Worm (Caenorhabditis elegans): ENCODE data around the gene C04E7.3.
"Not testable (repeated sequence)": the region's sequence is repeated elsewhere in the genome, so short reads cannot be mapped to it uniquely, and the experiment has no call there.

Gene C04E7.3

ce11 chrX:347117-347516 is at the start of gene C04E7.3:
C04E7.3 (minus strand) TSS chrX:347217.
- not testable (repeated sequence) for TF ChIP-seq flt-1 (GFP tag; IDR thresholded peaks at IDR 0.05); hmg-4 (GFP tag; optimal IDR thresholded peaks at IDR 0.05); ets-7 (tag; optimal IDR thresholded peaks at IDR 0.05)

ce11 chrX:394709-395108 is 47.7 kb upstream of the C04E7.3 start, which contains the start of gene R04A9.7:
R04A9.7 (minus strand) TSS chrX:394892.
- TF ChIP-seq F13C5.2 (tag; optimal IDR thresholded peaks at IDR 0.05) = no peak
- no peak for TF ChIP-seq ama-1 (optimal IDR thresholded peaks at IDR 0.05)
- no peak for TF ChIP-seq pes-1 (GFP tag; IDR thresholded peaks at IDR 0.05)
- no peak for TF ChIP-seq ceh-13 (GFP tag; optimal IDR thresholded peaks at IDR 0.05)
- TF ChIP-seq ets-7 (tag; optimal IDR thresholded peaks at IDR 0.05) = no peak
- no peak for TF ChIP-seq scrt-1 (GFP tag; IDR thresholded peaks at IDR 0.05)
- TF ChIP-seq ceh-36 (tag; optimal IDR thresholded peaks at IDR 0.05) = no peak
- no peak for TF ChIP-seq tbx-37 (GFP tag; conservative IDR thresholded peaks at IDR 0.05)
- no peak for TF ChIP-seq flt-1 (GFP tag; IDR thresholded peaks at IDR 0.05)
- no peak for TF ChIP-seq hmg-4 (GFP tag; optimal IDR thresholded peaks at IDR 0.05)
- no peak for TF ChIP-seq tbx-11 (GFP tag; IDR thresholded peaks at IDR 0.05)
- TF ChIP-seq B0310.2 (tag; optimal IDR thresholded peaks at IDR 0.05) = no peak
- TF ChIP-seq hnd-1 (tag; optimal IDR thresholded peaks at IDR 0.05) = no peak
- no peak for TF ChIP-seq sea-1 (GFP tag; conservative IDR thresholded peaks at IDR 0.05)
- TF ChIP-seq hmbx-1 (tag; optimal IDR thresholded peaks at IDR 0.05) = no peak
- no peak for TF ChIP-seq aly-1 (tag; optimal IDR thresholded peaks at IDR 0.05)
- TF ChIP-seq tra-4 (tag; optimal IDR thresholded peaks at IDR 0.05) = no peak

- TF ChIP-seq ama-1 (optimal IDR thresholded peaks at IDR 0.05) (no peak), hnd-1 (tag; optimal IDR thresholded peaks at IDR 0.05) (no peak), pes-1 (GFP tag; IDR thresholded peaks at IDR 0.05) (no peak), ets-7 (tag; optimal IDR thresholded peaks at IDR 0.05) (no peak), aly-1 (tag; optimal IDR thresholded peaks at IDR 0.05) (no peak), ceh-36 (tag; optimal IDR thresholded peaks at IDR 0.05) (no peak), tra-4 (tag; optimal IDR thresholded peaks at IDR 0.05) (no peak), B0310.2 (tag; optimal IDR thresholded peaks at IDR 0.05) (no peak), hmbx-1 (tag; optimal IDR thresholded peaks at IDR 0.05) (no peak), scrt-1 (GFP tag; IDR thresholded peaks at IDR 0.05) (no peak), ceh-13 (GFP tag; optimal IDR thresholded peaks at IDR 0.05) (no peak), tbx-11 (GFP tag; IDR thresholded peaks at IDR 0.05) (no peak), sea-1 (GFP tag; conservative IDR thresholded peaks at IDR 0.05) (no peak), tbx-37 (GFP tag; conservative IDR thresholded peaks at IDR 0.05) (no peak), hmg-4 (GFP tag; optimal IDR thresholded peaks at IDR 0.05) (no peak), flt-1 (GFP tag; IDR thresholded peaks at IDR 0.05) (no peak), F13C5.2 (tag; optimal IDR thresholded peaks at IDR 0.05) (no peak)
Observed at ce11 chrX:390469-390868, 43.5 kb upstream of the C04E7.3 start, which contains the start of gene R04A9.9. R04A9.9 (minus strand) TSS chrX:390569.

ce11 chrX:389566-389965 is 42.5 kb upstream of the C04E7.3 start:
- no peak for TF ChIP-seq F13C5.2 (tag; optimal IDR thresholded peaks at IDR 0.05)
- TF ChIP-seq ama-1 (optimal IDR thresholded peaks at IDR 0.05) = no peak
- TF ChIP-seq ceh-36 (tag; optimal IDR thresholded peaks at IDR 0.05) = no peak
- TF ChIP-seq ets-7 (tag; optimal IDR thresholded peaks at IDR 0.05) = no peak
- no peak for TF ChIP-seq tbx-11 (GFP tag; IDR thresholded peaks at IDR 0.05)
- no peak for TF ChIP-seq ceh-13 (GFP tag; optimal IDR thresholded peaks at IDR 0.05)
- no peak for TF ChIP-seq B0310.2 (tag; optimal IDR thresholded peaks at IDR 0.05)
- TF ChIP-seq tbx-37 (GFP tag; conservative IDR thresholded peaks at IDR 0.05) = no peak
- no peak for TF ChIP-seq aly-1 (tag; optimal IDR thresholded peaks at IDR 0.05)

ce11 chrX:388728-389127 is 41.7 kb upstream of the C04E7.3 start, which contains the start of gene ceh-93:
ceh-93 (minus strand) TSS chrX:388797.
- no peak for TF ChIP-seq ets-7 (tag; optimal IDR thresholded peaks at IDR 0.05)
- no peak for TF ChIP-seq hnd-1 (tag; optimal IDR thresholded peaks at IDR 0.05)
- TF ChIP-seq tbx-11 (GFP tag; IDR thresholded peaks at IDR 0.05) = no peak

ce11 chrX:382692-383091 is 35.7 kb upstream of the C04E7.3 start, which contains the start of gene ife-2:
ife-2 (minus strand) TSS chrX:382709.
- TF ChIP-seq hmg-4 (GFP tag; optimal IDR thresholded peaks at IDR 0.05) (peak; percentile 57), F13C5.2 (tag; optimal IDR thresholded peaks at IDR 0.05) (peak; percentile 50), ama-1 (optimal IDR thresholded peaks at IDR 0.05) (no peak), tbx-11 (GFP tag; IDR thresholded peaks at IDR 0.05) (no peak)

ce11 chrX:381029-381428 is 34.0 kb upstream of the C04E7.3 start:
- no peak for TF ChIP-seq ceh-13 (GFP tag; optimal IDR thresholded peaks at IDR 0.05)
- no peak for TF ChIP-seq hmbx-1 (tag; optimal IDR thresholded peaks at IDR 0.05)
- no peak for TF ChIP-seq aly-1 (tag; optimal IDR thresholded peaks at IDR 0.05)
- TF ChIP-seq tra-4 (tag; optimal IDR thresholded peaks at IDR 0.05) = no peak
- TF ChIP-seq scrt-1 (GFP tag; IDR thresholded peaks at IDR 0.05) = no peak
- TF ChIP-seq tbx-37 (GFP tag; conservative IDR thresholded peaks at IDR 0.05) = no peak
- no peak for TF ChIP-seq hnd-1 (tag; optimal IDR thresholded peaks at IDR 0.05)
- no peak for TF ChIP-seq hmg-4 (GFP tag; optimal IDR thresholded peaks at IDR 0.05)
- TF ChIP-seq tbx-11 (GFP tag; IDR thresholded peaks at IDR 0.05) = no peak
- no peak for TF ChIP-seq flt-1 (GFP tag; IDR thresholded peaks at IDR 0.05)
- TF ChIP-seq B0310.2 (tag; optimal IDR thresholded peaks at IDR 0.05) = no peak
- no peak for TF ChIP-seq sea-1 (GFP tag; conservative IDR thresholded peaks at IDR 0.05)
- no peak for TF ChIP-seq pes-1 (GFP tag; IDR thresholded peaks at IDR 0.05)
- TF ChIP-seq ama-1 (optimal IDR thresholded peaks at IDR 0.05) = no peak
- TF ChIP-seq ets-7 (tag; optimal IDR thresholded peaks at IDR 0.05) = no peak
- TF ChIP-seq ceh-36 (tag; optimal IDR thresholded peaks at IDR 0.05) = no peak

- TF ChIP-seq hnd-1 (tag; optimal IDR thresholded peaks at IDR 0.05) (no peak), hmg-4 (GFP tag; optimal IDR thresholded peaks at IDR 0.05) (no peak), tbx-37 (GFP tag; conservative IDR thresholded peaks at IDR 0.05) (no peak), flt-1 (GFP tag; IDR thresholded peaks at IDR 0.05) (no peak), tbx-11 (GFP tag; IDR thresholded peaks at IDR 0.05) (no peak), ets-7 (tag; optimal IDR thresholded peaks at IDR 0.05) (no peak), B0310.2 (tag; optimal IDR thresholded peaks at IDR 0.05) (no peak), scrt-1 (GFP tag; IDR thresholded peaks at IDR 0.05) (no peak), hmbx-1 (tag; optimal IDR thresholded peaks at IDR 0.05) (no peak), aly-1 (tag; optimal IDR thresholded peaks at IDR 0.05) (no peak), pes-1 (GFP tag; IDR thresholded peaks at IDR 0.05) (no peak), sea-1 (GFP tag; conservative IDR thresholded peaks at IDR 0.05) (no peak), tra-4 (tag; optimal IDR thresholded peaks at IDR 0.05) (no peak), F13C5.2 (tag; optimal IDR thresholded peaks at IDR 0.05) (no peak), ceh-13 (GFP tag; optimal IDR thresholded peaks at IDR 0.05) (no peak), ama-1 (optimal IDR thresholded peaks at IDR 0.05) (no peak)
Observed at ce11 chrX:380505-380904, 33.5 kb upstream of the C04E7.3 start, which contains the start of gene R04A9.3. R04A9.3 (minus strand) TSS chrX:380605.
